Worm (Caenorhabditis elegans): Measurements from ENCODE around the gene H14E04.2.

DNA sequence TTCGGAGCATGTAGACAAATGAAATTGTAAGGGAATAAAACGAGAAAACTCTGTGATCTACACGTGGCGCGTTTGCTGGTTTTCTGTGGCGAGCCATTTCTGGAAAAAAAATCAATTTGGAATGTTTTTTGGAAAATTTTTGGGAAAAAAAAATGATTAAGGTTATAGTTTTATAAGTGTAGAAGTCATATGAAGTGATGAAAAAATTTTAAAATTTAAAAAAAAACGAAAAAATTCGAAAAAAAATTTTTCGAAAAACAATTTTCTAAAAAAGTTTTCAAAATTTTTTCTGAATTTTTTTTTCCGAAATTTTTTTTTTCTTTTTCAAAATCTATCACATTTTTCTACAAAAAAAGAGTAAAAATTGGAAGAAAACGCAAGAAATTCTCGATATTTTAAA, 10.5 kb downstream of the H14E04.2 start, which contains the start of gene H14E04.3:
- no peak for TF ChIP-seq mdl-1 (tag; optimal IDR thresholded peaks at IDR 0.05)
- no peak for TF ChIP-seq lir-3 (tag; optimal IDR thresholded peaks at IDR 0.05)
- TF ChIP-seq lsy-2 (tag; optimal IDR thresholded peaks at IDR 0.05), result no peak
- TF ChIP-seq pha-4 (GFP tag; IDR thresholded peaks at IDR 0.05), result no peak
- no peak for TF ChIP-seq pha-4 (tag; optimal IDR thresholded peaks at IDR 0.05)
- TF ChIP-seq snpc-4 (tag; optimal IDR thresholded peaks at IDR 0.05), result no peak
- no peak for TF ChIP-seq nhr-11 (tag; optimal IDR thresholded peaks at IDR 0.05)
- no peak for TF ChIP-seq tra-1 (GFP tag; IDR thresholded peaks at IDR 0.05)
- TF ChIP-seq nhr-76 (tag; optimal IDR thresholded peaks at IDR 0.05), result no peak
- TF ChIP-seq nhr-237 (tag; optimal IDR thresholded peaks at IDR 0.05), result no peak
